Fruit fly (Drosophila melanogaster): Measurements from ENCODE around the gene CG6707.

The CG6707 gene

DNA sequence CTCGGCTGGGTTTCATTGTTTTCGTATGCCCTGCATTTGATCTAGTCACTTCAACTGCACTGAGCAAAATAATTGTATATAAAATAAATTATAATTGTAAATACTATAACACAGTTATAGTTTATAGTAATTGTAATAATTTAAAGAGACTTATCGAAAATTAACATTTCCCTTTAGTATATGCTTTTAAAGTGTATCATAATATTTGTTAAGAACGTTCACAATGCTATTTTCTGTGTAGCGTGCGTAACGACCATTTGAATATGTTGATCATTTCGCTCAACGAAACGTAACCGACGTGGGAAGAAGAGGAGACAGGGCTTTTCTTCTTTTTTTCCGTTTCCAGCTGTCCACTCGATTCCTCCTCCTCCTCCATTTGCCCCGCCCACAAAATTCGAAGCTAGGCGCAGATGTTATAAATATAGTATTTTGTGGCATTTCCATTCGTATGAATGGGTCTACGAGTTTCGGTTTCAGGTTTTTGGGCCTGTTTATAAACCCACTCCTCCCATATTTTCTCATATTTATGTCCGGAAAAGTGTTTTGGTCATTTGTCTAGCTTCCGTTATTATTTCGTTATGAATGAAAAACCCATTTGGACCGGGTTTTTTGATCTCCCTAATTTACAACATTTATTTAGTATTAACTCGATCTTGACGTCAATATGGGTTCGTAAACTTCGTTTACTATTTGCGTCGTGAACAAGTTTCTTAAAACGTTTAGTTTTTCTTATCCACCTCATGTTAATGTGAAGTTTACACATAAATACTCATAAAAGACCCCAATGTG, 41.8 kb downstream of the CG6707 start (continued):
- TF ChIP-seq CG13123 (GFP tag; optimal IDR thresholded peaks at IDR 0.05) (peak; percentile 24), gfzf (GFP tag; optimal IDR thresholded peaks at IDR 0.05) (no peak), HLH54F (GFP tag; optimal IDR thresholded peaks at IDR 0.05) (no peak), CG10431 (GFP tag; optimal IDR thresholded peaks at IDR 0.05) (peak; percentile 58), CG10979 (tag; optimal IDR thresholded peaks at IDR 0.05) (peak; percentile 94), kay (GFP tag; optimal IDR thresholded peaks at IDR 0.05) (peak; percentile 33), CG17361 (GFP tag; IDR thresholded peaks at IDR 0.05) (peak; percentile 73), tgo (GFP tag; IDR thresholded peaks at IDR 0.05) (peak; percentile 83), BtbVII (GFP tag; optimal IDR thresholded peaks at IDR 0.05) (peak; percentile 33), disco-r (GFP tag; optimal IDR thresholded peaks at IDR 0.05) (no peak), Nf-YA (GFP tag; IDR thresholded peaks at IDR 0.05) (peak; percentile 49; the same call in 1 of the 2 replicates), Scr (GFP tag; IDR thresholded peaks at IDR 0.05; ENCODE audit: partially characterized antibody) (no peak), jing (GFP tag; optimal IDR thresholded peaks at IDR 0.05) (peak; percentile 48), Jarid2 (GFP tag; optimal IDR thresholded peaks at IDR 0.05) (peak; percentile 15), Sry-β (GFP tag; optimal IDR thresholded peaks at IDR 0.05) (peak; percentile 22), dmrt99B (tag; optimal IDR thresholded peaks at IDR 0.05) (peak; percentile 90), tll (GFP tag; optimal IDR thresholded peaks at IDR 0.05) (peak in 1 of 2 experiments; percentile 21), pb (GFP tag; optimal IDR thresholded peaks at IDR 0.05) (no peak), exex (tag; optimal IDR thresholded peaks at IDR 0.05) (peak; percentile 18), Bteb2 (GFP tag; optimal IDR thresholded peaks at IDR 0.05) (peak; percentile 19), TFAM (GFP tag; optimal IDR thresholded peaks at IDR 0.05) (peak; percentile 57), tap (tag; optimal IDR thresholded peaks at IDR 0.05) (peak; percentile 90), da (GFP tag; optimal IDR thresholded peaks at IDR 0.05) (no peak), chm (GFP tag; IDR thresholded peaks at IDR 0.05) (peak; percentile 75), CG7745 (tag; optimal IDR thresholded peaks at IDR 0.05) (peak; percentile 30), CG1024 (GFP tag; IDR thresholded peaks at IDR 0.05) (peak; percentile 70), Atf6 (GFP tag; IDR thresholded peaks at IDR 0.05) (peak; percentile 73), dpn (GFP tag; optimal IDR thresholded peaks at IDR 0.05) (peak in 1 of 2 experiments; percentile 61), kni (GFP tag; optimal IDR thresholded peaks at IDR 0.05) (no peak), MTF-1 (GFP tag; optimal IDR thresholded peaks at IDR 0.05; ENCODE audit: borderline replicate concordance) (peak; percentile 19), B-H1 (GFP tag; IDR thresholded peaks at IDR 0.05) (peak; percentile 59; the same call in 2 of the 3 replicates), cato (GFP tag; optimal IDR thresholded peaks at IDR 0.05; ENCODE audit: borderline replicate concordance) (peak; percentile 65), Blimp-1 (GFP tag; optimal IDR thresholded peaks at IDR 0.05) (peak; percentile 91), Max (GFP tag; optimal IDR thresholded peaks at IDR 0.05) (peak; percentile 34), CG13287 (GFP tag; IDR thresholded peaks at IDR 0.05; ENCODE audit: partially characterized antibody) (no peak), ERR (GFP tag; optimal IDR thresholded peaks at IDR 0.05) (no peak), klu (GFP tag; IDR thresholded peaks at IDR 0.05) (peak; percentile 41; the same call in 1 of the 2 replicates), hkb (optimal IDR thresholded peaks at IDR 0.05) (no peak), hkb (GFP tag; IDR thresholded peaks at IDR 0.05) (peak; percentile 83), CG3163 (GFP tag; optimal IDR thresholded peaks at IDR 0.05) (no peak), H2.0 (GFP tag; IDR thresholded peaks at IDR 0.05) (peak; percentile 57), zen (tag; optimal IDR thresholded peaks at IDR 0.05) (peak; percentile 95), CG10462 (GFP tag; optimal IDR thresholded peaks at IDR 0.05) (peak; percentile 49), Side (GFP tag; optimal IDR thresholded peaks at IDR 0.05) (no peak), CG8944 (GFP tag; optimal IDR thresholded peaks at IDR 0.05) (no peak), CG11398 (GFP tag; optimal IDR thresholded peaks at IDR 0.05) (no peak), Hand (GFP tag; optimal IDR thresholded peaks at IDR 0.05) (peak; percentile 37), Hsf (GFP tag; optimal IDR thresholded peaks at IDR 0.05) (no peak), Hmr (GFP tag; optimal IDR thresholded peaks at IDR 0.05) (peak; percentile 54)

Measured in whole organism, embryonic.